Fruit fly (Drosophila melanogaster): ENCODE results near the gene pths.

pths gene

dm6 chr2L:21158554-21158953 lies 15.5 kb downstream of the pths start, which contains the start of the genes Coq3 and Pld3 (continued):
- TF ChIP-seq CG14667 (GFP tag; IDR thresholded peaks at IDR 0.05) (peak; percentile 69), Hand (GFP tag; optimal IDR thresholded peaks at IDR 0.05) (peak; percentile 48), Opbp (GFP tag; IDR thresholded peaks at IDR 0.05; ENCODE audit: partially characterized antibody) (no peak), Antp (GFP tag; optimal IDR thresholded peaks at IDR 0.05) (peak; percentile 61), CG2129 (GFP tag; IDR thresholded peaks at IDR 0.05; ENCODE audit: partially characterized antibody) (no peak), Gug (GFP tag; IDR thresholded peaks at IDR 0.05) (peak; percentile 90), mirr (GFP tag; optimal IDR thresholded peaks at IDR 0.05) (peak; percentile 49), dysf (GFP tag; IDR thresholded peaks at IDR 0.05) (peak; percentile 82), gem (tag; optimal IDR thresholded peaks at IDR 0.05) (peak; percentile 87), dati (GFP tag; IDR thresholded peaks at IDR 0.05) (peak; percentile 71), Drgx (GFP tag; IDR thresholded peaks at IDR 0.05) (peak; percentile 93), Asciz (GFP tag; optimal IDR thresholded peaks at IDR 0.05) (peak; percentile 80), pfk (GFP tag; optimal IDR thresholded peaks at IDR 0.05) (peak; percentile 94), Rx (GFP tag; IDR thresholded peaks at IDR 0.05) (no peak; the same call in none of the 2 replicates), CG13424 (tag; optimal IDR thresholded peaks at IDR 0.05) (peak; percentile 85), unpg (GFP tag; optimal IDR thresholded peaks at IDR 0.05) (peak; percentile 86), CG7745 (tag; optimal IDR thresholded peaks at IDR 0.05) (no peak), rib (GFP tag; IDR thresholded peaks at IDR 0.05) (peak; percentile 63), CG9727 (GFP tag; optimal IDR thresholded peaks at IDR 0.05) (peak; percentile 77), jumu (GFP tag; optimal IDR thresholded peaks at IDR 0.05) (peak; percentile 10), da (GFP tag; optimal IDR thresholded peaks at IDR 0.05) (peak; percentile 8), Pdp1 (GFP tag; optimal IDR thresholded peaks at IDR 0.05) (peak; percentile 55 to 66), Max (GFP tag; optimal IDR thresholded peaks at IDR 0.05) (peak; percentile 72), ATbp (GFP tag; optimal IDR thresholded peaks at IDR 0.05) (peak; percentile 68), Mrtf (GFP tag; IDR thresholded peaks at IDR 0.05) (peak; percentile 69; the same call in 1 of the 3 replicates), ro (GFP tag; IDR thresholded peaks at IDR 0.05) (no peak), CG15479 (GFP tag; optimal IDR thresholded peaks at IDR 0.05) (peak; percentile 15), Bteb2 (GFP tag; optimal IDR thresholded peaks at IDR 0.05) (peak; percentile 77), Dip2 (GFP tag; IDR thresholded peaks at IDR 0.05) (no peak), CG14441 (GFP tag; IDR thresholded peaks at IDR 0.05) (peak; percentile 76), wdn (GFP tag; IDR thresholded peaks at IDR 0.05) (peak; percentile 50), bab2 (GFP tag; optimal IDR thresholded peaks at IDR 0.05) (peak; percentile 62), ERR (GFP tag; optimal IDR thresholded peaks at IDR 0.05) (peak; percentile 52), CG10979 (tag; optimal IDR thresholded peaks at IDR 0.05) (peak; percentile 80), ci (GFP tag; IDR thresholded peaks at IDR 0.05) (peak; percentile 87), Tbp (GFP tag; optimal IDR thresholded peaks at IDR 0.05) (no peak), lbe (GFP tag; optimal IDR thresholded peaks at IDR 0.05) (peak; percentile 96), Oli (tag; optimal IDR thresholded peaks at IDR 0.05) (peak; percentile 76), h (optimal IDR thresholded peaks at IDR 0.05) (no peak), Atf6 (GFP tag; IDR thresholded peaks at IDR 0.05) (peak; percentile 64), CG31365 (tag; optimal IDR thresholded peaks at IDR 0.05) (peak; percentile 9), CG17359 (tag; optimal IDR thresholded peaks at IDR 0.05) (peak; percentile 89), CG13894 (tag; optimal IDR thresholded peaks at IDR 0.05) (peak; percentile 82), CG7556 (GFP tag; optimal IDR thresholded peaks at IDR 0.05) (peak; percentile 81), CG6272 (GFP tag; IDR thresholded peaks at IDR 0.05) (0 out of 2 replicates have a peak, but pooled peaks have one; percentile 44), Hsf (GFP tag; optimal IDR thresholded peaks at IDR 0.05) (peak; percentile 85), Rfx (GFP tag; IDR thresholded peaks at IDR 0.05) (peak; percentile 89), tna (GFP tag; IDR thresholded peaks at IDR 0.05; ENCODE audit: partially characterized antibody) (no peak), Ada2b (GFP tag; IDR thresholded peaks at IDR 0.05) (peak; percentile 69), maf-S (GFP tag; optimal IDR thresholded peaks at IDR 0.05) (peak; percentile 69), lola (GFP tag; optimal IDR thresholded peaks at IDR 0.05) (peak in 1 of 3 experiments; percentile 69)
